Worm (Caenorhabditis elegans) whole organism, late embryonic: ENCODE measurements around the gene C41H7.2.

ENCODE experiments used
- C38D4.7 ChIP-seq: fragments of 200-800 bp; sonication (Bioruptor generic); optimal IDR thresholded peaks from 2 replicates; lab custom pipeline; 2018; ENCODE audit warnings: mild to moderate bottlenecking, missing genetic modification characterization, moderate library complexity, missing compliant biosample characterization
- F13H6.1 ChIP-seq: sonication (generic microtip); optimal IDR thresholded peaks from 2 replicates; lab custom pipeline; 2016; ENCODE audit warnings: missing genetic modification characterization, missing compliant biosample characterization
- T23F11.4 ChIP-seq: fragments of 200-800 bp; sonication (Bioruptor generic); optimal IDR thresholded peaks from 2 replicates; lab custom pipeline; 2018; ENCODE audit warnings: mild to moderate bottlenecking, missing genetic modification characterization, missing compliant biosample characterization
- ahr-1 ChIP-seq: sonication (generic microtip); optimal IDR thresholded peaks from 2 replicates; lab custom pipeline; 2016; ENCODE audit warnings: missing genetic modification characterization, missing compliant biosample characterization
- ceh-14 ChIP-seq: sonication (generic microtip); optimal IDR thresholded peaks from 2 replicates; lab custom pipeline; 2016; ENCODE audit warnings: missing genotype, missing genetic modification characterization, missing compliant biosample characterization
- ceh-2 ChIP-seq: sonication (generic microtip); optimal IDR thresholded peaks from 2 replicates; lab custom pipeline; 2016; ENCODE audit warnings: missing genotype, missing genetic modification characterization, missing compliant biosample characterization
- ceh-22 ChIP-seq: sonication (generic microtip); optimal IDR thresholded peaks from 2 replicates; lab custom pipeline; 2017; ENCODE audit warnings: missing biosample characterization, missing genetic modification characterization
- ceh-24 ChIP-seq: sonication (generic microtip); optimal IDR thresholded peaks from 2 replicates; lab custom pipeline; 2016; ENCODE audit warnings: mild to moderate bottlenecking, missing genetic modification characterization, missing compliant biosample characterization
- ceh-30 ChIP-seq: fragments of 150-350 bp; optimal IDR thresholded peaks from 2 replicates; lab custom pipeline; 2014; ENCODE audit warnings: missing biosample characterization, missing genetic modification characterization
- ceh-31 ChIP-seq: sonication (generic microtip); optimal IDR thresholded peaks from 2 replicates; lab custom pipeline; 2016; ENCODE audit warnings: missing genetic modification characterization, missing compliant biosample characterization
- ceh-34 ChIP-seq: sonication (generic microtip); optimal IDR thresholded peaks from 2 replicates; lab custom pipeline; 2016; ENCODE audit warnings: mild to moderate bottlenecking, missing genetic modification characterization, missing compliant biosample characterization
- ceh-48 ChIP-seq: sonication (generic microtip); optimal IDR thresholded peaks from 2 replicates; lab custom pipeline; 2016; ENCODE audit warnings: missing genetic modification characterization, inconsistent platforms, missing compliant biosample characterization
- ceh-9 ChIP-seq: sonication (generic microtip); optimal IDR thresholded peaks from 2 replicates; lab custom pipeline; 2016; ENCODE audit warnings: mild to moderate bottlenecking, missing genetic modification characterization, inconsistent platforms, missing compliant biosample characterization
- elt-2 ChIP-seq: sonication (generic microtip); optimal IDR thresholded peaks from 2 replicates; lab custom pipeline; 2016; ENCODE audit warnings: missing genetic modification reagents, missing genetic modification characterization, missing compliant biosample characterization
- elt-4 ChIP-seq: sonication (generic microtip); optimal IDR thresholded peaks from 2 replicates; lab custom pipeline; 2016; ENCODE audit warnings: missing genetic modification characterization, missing compliant biosample characterization
- fkh-10 ChIP-seq: fragments of 150-350 bp; optimal IDR thresholded peaks from 2 replicates; lab custom pipeline; 2014; ENCODE audit warnings: missing biosample characterization, missing genetic modification reagents, missing genetic modification characterization
- fkh-6 ChIP-seq: sonication (generic microtip); optimal IDR thresholded peaks from 2 replicates; lab custom pipeline; 2016; ENCODE audit warnings: missing genetic modification characterization, missing compliant biosample characterization
- gmeb-2 ChIP-seq: sonication (generic microtip); optimal IDR thresholded peaks from 2 replicates; lab custom pipeline; 2016; ENCODE audit warnings: missing genetic modification characterization, inconsistent platforms, missing compliant biosample characterization
- hlh-13 ChIP-seq: fragments of 200-800 bp; sonication (Bioruptor generic); optimal IDR thresholded peaks from 2 replicates; lab custom pipeline; 2018; ENCODE audit warnings: mild to moderate bottlenecking, missing genetic modification characterization, missing compliant biosample characterization
- hlh-15 ChIP-seq: sonication (generic microtip); optimal IDR thresholded peaks from 2 replicates; lab custom pipeline; 2016; ENCODE audit warnings: missing genetic modification characterization, missing compliant biosample characterization
- hlh-6 ChIP-seq: sonication (generic microtip); optimal IDR thresholded peaks from 2 replicates; lab custom pipeline; 2016; ENCODE audit warnings: missing genotype, missing genetic modification characterization, missing compliant biosample characterization
- hlh-8 ChIP-seq: sonication (generic microtip); optimal IDR thresholded peaks from 2 replicates; lab custom pipeline; 2016; ENCODE audit warnings: missing genotype, missing genetic modification characterization, missing compliant biosample characterization
- lim-6 ChIP-seq: sonication (generic microtip); optimal IDR thresholded peaks from 2 replicates; lab custom pipeline; 2016; ENCODE audit warnings: missing genetic modification characterization, missing compliant biosample characterization
- madf-2 ChIP-seq: sonication (generic microtip); optimal IDR thresholded peaks from 2 replicates; lab custom pipeline; 2017; ENCODE audit warnings: missing genetic modification characterization, missing compliant biosample characterization
- mec-3 ChIP-seq: sonication (generic microtip); optimal IDR thresholded peaks from 2 replicates; lab custom pipeline; 2016; ENCODE audit warnings: borderline replicate concordance, missing genetic modification characterization, missing compliant biosample characterization
- nhr-11 ChIP-seq: fragments of 150-350 bp; optimal IDR thresholded peaks from 2 replicates; lab custom pipeline; 2014; ENCODE audit warnings: missing biosample characterization, missing genetic modification characterization
- npax-4 ChIP-seq: sonication (generic microtip); optimal IDR thresholded peaks from 2 replicates; lab custom pipeline; 2016; ENCODE audit warnings: missing genetic modification characterization, missing compliant biosample characterization
- pat-9 ChIP-seq: fragments of 200-800 bp; sonication (Bioruptor generic); optimal IDR thresholded peaks from 2 replicates; lab custom pipeline; 2018; ENCODE audit warnings: mild to moderate bottlenecking, missing genetic modification characterization, moderate library complexity, missing compliant biosample characterization
- pha-4 ChIP-seq: fragments of 150-350 bp; optimal IDR thresholded peaks from 2 replicates; lab custom pipeline; 2018; ENCODE audit warnings: missing biosample characterization, missing genetic modification reagents, missing genetic modification characterization
- ref-2 ChIP-seq: sonication (generic microtip); optimal IDR thresholded peaks from 2 replicates; lab custom pipeline; 2016; ENCODE audit warnings: missing genetic modification characterization, missing compliant biosample characterization
- sox-2 ChIP-seq: fragments of 200-800 bp; sonication (Bioruptor generic); IDR thresholded peaks from 2 replicates; pipeline ENCODE4 v1.3.6; 2022; ENCODE audit warnings: missing genetic modification reagents, missing genetic modification characterization, missing compliant biosample characterization
- syd-9 ChIP-seq: sonication (generic microtip); optimal IDR thresholded peaks from 2 replicates; lab custom pipeline; 2016; ENCODE audit warnings: mild to moderate bottlenecking, missing genetic modification characterization, moderate library complexity, missing compliant biosample characterization
- tbx-7 ChIP-seq: sonication (generic microtip); optimal IDR thresholded peaks from 2 replicates; lab custom pipeline; 2016; ENCODE audit warnings: missing genotype, missing genetic modification characterization, missing compliant biosample characterization

C41H7.2 gene

ce11 chrII:3061605-3062004 is 47.0 kb downstream of the C41H7.2 start:
- TF ChIP-seq pha-4 (tag; lab: Kevin White, UChicago), result no peak
- no peak for TF ChIP-seq fkh-6
- TF ChIP-seq fkh-10, result no peak
- no peak for TF ChIP-seq tbx-7 (tag; lab: Kevin White, UChicago)
- TF ChIP-seq F13H6.1 (tag; lab: Kevin White, UChicago), result no peak
- no peak for TF ChIP-seq mec-3 (tag; lab: Kevin White, UChicago)
- no peak for TF ChIP-seq ceh-34 (tag; lab: Kevin White, UChicago)
- TF ChIP-seq hlh-15 (tag; lab: Kevin White, UChicago), result no peak
- no peak for TF ChIP-seq ceh-30 (tag; lab: Kevin White, UChicago)
- TF ChIP-seq ref-2, result no peak
- TF ChIP-seq ceh-2 (tag; lab: Kevin White, UChicago), result no peak
- TF ChIP-seq elt-4 (tag; lab: Kevin White, UChicago), result no peak
- TF ChIP-seq madf-2 (tag; lab: Kevin White, UChicago), result no peak
- TF ChIP-seq hlh-8, result no peak
- no peak for TF ChIP-seq npax-4 (tag; lab: Kevin White, UChicago)
- TF ChIP-seq gmeb-2, result no peak
- no peak for TF ChIP-seq ceh-31 (tag; lab: Kevin White, UChicago)
- no peak for TF ChIP-seq hlh-13 (GFP tag; lab: Kevin White, UChicago)
- TF ChIP-seq C38D4.7, result no peak
- no peak for TF ChIP-seq lim-6

DNA sequence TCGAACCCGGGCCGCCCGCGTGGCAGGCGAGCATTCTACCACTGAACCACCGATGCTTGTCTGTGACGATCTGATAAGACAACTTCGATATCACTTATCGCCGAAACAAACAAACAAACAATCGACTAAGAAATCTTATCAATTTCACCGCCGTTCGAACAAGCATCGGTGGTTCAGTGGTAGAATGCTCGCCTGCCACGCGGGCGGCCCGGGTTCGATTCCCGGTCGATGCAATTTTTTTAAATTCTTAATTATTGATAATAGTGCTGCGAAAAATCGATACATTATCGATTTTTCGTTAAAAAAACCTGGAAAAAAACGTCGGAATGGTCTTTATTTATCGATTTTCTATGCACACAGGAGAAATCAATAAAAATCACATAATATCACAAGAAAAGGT is 47.6 kb downstream of the C41H7.2 start:
- TF ChIP-seq elt-2 (tag; lab: Kevin White, UChicago) (peak; percentile 4), syd-9 (no peak)
- TF ChIP-seq, all 69 proteins: peak for 1

DNA sequence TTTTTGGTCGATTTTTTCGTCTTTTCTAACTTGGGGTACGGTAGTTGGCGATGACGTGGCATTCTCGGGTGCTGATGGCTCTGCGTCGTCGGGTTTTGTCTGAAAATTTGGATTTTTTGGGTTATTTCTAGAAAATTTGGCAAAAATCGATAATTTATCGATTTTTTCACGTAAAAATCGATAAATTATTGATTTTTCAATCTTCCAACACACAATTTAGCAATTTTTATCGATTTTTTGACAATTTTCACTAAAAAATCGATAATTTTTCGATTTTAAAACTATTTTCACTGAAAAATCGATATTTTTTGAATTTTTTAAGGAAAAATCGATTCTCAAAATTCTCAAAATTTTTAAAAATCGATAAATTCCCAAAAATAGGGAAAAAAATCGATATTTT is 48.3 kb downstream of the C41H7.2 start:
- TF ChIP-seq hlh-13 (GFP tag; lab: Kevin White, UChicago) (no peak), nhr-11 (tag; lab: Kevin White, UChicago) (no peak), ceh-22 (tag; lab: Kevin White, UChicago) (no peak)

DNA sequence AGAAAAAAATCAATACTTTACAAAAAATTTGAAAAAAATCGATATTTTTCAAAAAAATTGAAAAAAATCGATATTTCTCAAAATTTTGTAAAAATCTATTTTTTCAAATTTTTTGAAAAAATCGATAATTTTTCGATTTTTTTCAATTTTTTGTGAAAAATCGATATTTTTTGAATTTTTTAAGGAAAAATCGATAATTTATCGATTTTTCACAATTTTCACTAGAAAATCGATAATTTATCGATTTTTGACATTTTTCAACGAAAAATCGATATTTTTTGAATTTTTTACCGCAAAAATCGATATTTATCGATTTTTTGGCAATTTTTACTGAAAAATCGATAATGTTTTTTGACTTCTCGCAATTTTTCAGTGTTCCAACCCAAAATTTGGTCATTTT is 48.7 kb downstream of the C41H7.2 start:
- peak; percentile 62 for TF ChIP-seq ceh-48
- TF ChIP-seq lim-6, result no peak
- TF ChIP-seq, all 69 proteins: peak for 1

ce11 chrII:3063984-3064383 is 49.4 kb downstream of the C41H7.2 start:
- TF ChIP-seq pha-4 (tag; lab: Kevin White, UChicago) (no peak), ceh-48 (peak; percentile 52)
- TF ChIP-seq, all 69 proteins: peak for 1

ce11 chrII:3064631-3065030 is 50.0 kb downstream of the C41H7.2 start:
- TF ChIP-seq pat-9 (tag; lab: Kevin White, UChicago) (no peak), sox-2 (GFP tag; lab: Robert Waterston, UW) (no peak), gmeb-2 (no peak), T23F11.4 (GFP tag; lab: Kevin White, UChicago) (no peak), ceh-48 (peak; percentile 20), hlh-8 (no peak), hlh-6 (tag; lab: Kevin White, UChicago) (no peak), ceh-14 (tag; lab: Kevin White, UChicago) (no peak)

ce11 chrII:3065086-3065485 is 50.5 kb downstream of the C41H7.2 start:
- TF ChIP-seq nhr-11 (tag; lab: Kevin White, UChicago), result no peak
- no peak for TF ChIP-seq mec-3 (tag; lab: Kevin White, UChicago)
- no peak for TF ChIP-seq ahr-1 (tag; lab: Kevin White, UChicago)
- TF ChIP-seq C38D4.7, result no peak
- TF ChIP-seq ceh-9 (tag; lab: Kevin White, UChicago), result no peak
- no peak for TF ChIP-seq ceh-24 (tag; lab: Kevin White, UChicago)
- TF ChIP-seq ceh-14 (tag; lab: Kevin White, UChicago), result no peak
- TF ChIP-seq, all 69 proteins: peak for 0
